Fruit fly (Drosophila melanogaster) whole organism, pupa: ENCODE results near the gene Lgr1.

ENCODE experiments used
- CG10348 ChIP-seq: fragments of 200-800 bp; sonication (Bioruptor generic); IDR thresholded peaks from 2 replicates; pipeline ENCODE4 v1.3.6; 2022; ENCODE audit warnings: missing biosample characterization, missing genetic modification characterization
- CG12605 ChIP-seq: fragments of 200-800 bp; sonication (Bioruptor generic); IDR thresholded peaks from 2 replicates; pipeline ENCODE4 v1.3.6; 2022; ENCODE audit warnings: missing biosample characterization, missing genetic modification characterization
- CG13204 ChIP-seq: fragments of 200-800 bp; sonication (Bioruptor generic); optimal IDR thresholded peaks from 2 replicates; lab custom pipeline; 2018; ENCODE audit warnings: missing biosample characterization, mild to moderate bottlenecking, missing genetic modification characterization, moderate library complexity
- CG14655 ChIP-seq: fragments of 200-800 bp; sonication (Bioruptor generic); optimal IDR thresholded peaks from 3 replicates; lab custom pipeline; 2017; ENCODE audit warnings: mild to moderate bottlenecking, missing biosample characterization, missing genetic modification reagents, missing genetic modification characterization
- CG15710 ChIP-seq: fragments of 200-800 bp; sonication (Bioruptor generic); optimal IDR thresholded peaks from 2 replicates; lab custom pipeline; 2018; ENCODE audit warnings: missing biosample characterization, mild to moderate bottlenecking, missing genetic modification characterization, moderate library complexity
- CG17806 ChIP-seq: fragments of 200-800 bp; sonication (Bioruptor generic); optimal IDR thresholded peaks from 2 replicates; lab custom pipeline; 2018; ENCODE audit warnings: missing biosample characterization, mild to moderate bottlenecking, missing genetic modification characterization, moderate library complexity
- CG32121 ChIP-seq: fragments of 200-800 bp; sonication (Bioruptor generic); IDR thresholded peaks from 2 replicates; pipeline ENCODE4 v1.3.6; 2022; ENCODE audit warnings: missing biosample characterization, missing genetic modification characterization
- CG34367 ChIP-seq: fragments of 200-800 bp; sonication (Bioruptor generic); optimal IDR thresholded peaks from 2 replicates; lab custom pipeline; 2018; ENCODE audit warnings: missing biosample characterization, mild to moderate bottlenecking, missing genetic modification characterization
- CG4496 ChIP-seq: fragments of 200-800 bp; sonication (Bioruptor generic); IDR thresholded peaks from 3 replicates; pipeline ENCODE4 v1.3.6; 2022; ENCODE audit warnings: missing biosample characterization, missing genetic modification characterization
- CG8159 ChIP-seq: fragments of 200-800 bp; sonication (Bioruptor generic); optimal IDR thresholded peaks from 3 replicates; lab custom pipeline; 2018; ENCODE audit warnings: missing biosample characterization, mild to moderate bottlenecking, missing genetic modification characterization, moderate library complexity
- CG8301 ChIP-seq: fragments of 200-800 bp; sonication (Bioruptor generic); optimal IDR thresholded peaks from 2 replicates; lab custom pipeline; 2018; ENCODE audit warnings: missing biosample characterization, mild to moderate bottlenecking, missing genetic modification characterization
- CG9948 ChIP-seq: fragments of 200-800 bp; sonication (Bioruptor generic); optimal IDR thresholded peaks from 2 replicates; lab custom pipeline; 2018; ENCODE audit warnings: missing biosample characterization, mild to moderate bottlenecking, missing genetic modification characterization, moderate library complexity
- D1 ChIP-seq: fragments of 200-800 bp; sonication (Bioruptor generic); optimal IDR thresholded peaks from 2 replicates; lab custom pipeline; 2018; ENCODE audit warnings: missing biosample characterization, mild to moderate bottlenecking, missing genetic modification characterization, moderate library complexity
- EcR ChIP-seq: fragments of 200-800 bp; sonication (Bioruptor generic); optimal IDR thresholded peaks from 3 replicates; lab custom pipeline; 2019; ENCODE audit warnings: missing biosample characterization, missing genetic modification characterization, mild to moderate bottlenecking, moderate library complexity, missing genetic modification reagents
- Ets98B ChIP-seq: fragments of 200-800 bp; sonication (Bioruptor generic); IDR thresholded peaks from 2 replicates; pipeline ENCODE4 v1.3.6; 2022; ENCODE audit warnings: missing biosample characterization, missing genetic modification characterization
- Pif1A ChIP-seq: fragments of 200-800 bp; sonication (Bioruptor generic); optimal IDR thresholded peaks from 3 replicates; lab custom pipeline; 2016; ENCODE audit warnings: missing biosample characterization, missing genetic modification characterization
- Pif1B ChIP-seq: fragments of 200-800 bp; sonication (Bioruptor generic); optimal IDR thresholded peaks from 3 replicates; lab custom pipeline; 2016; ENCODE audit warnings: missing biosample characterization, missing genetic modification characterization
- fd96Ca ChIP-seq: fragments of 200-800 bp; sonication (Bioruptor generic); IDR thresholded peaks from 3 replicates; pipeline ENCODE4 v1.3.6; 2022; ENCODE audit warnings: missing biosample characterization, missing genetic modification characterization
- gl ChIP-seq: fragments of 200-800 bp; sonication (Bioruptor generic); optimal IDR thresholded peaks from 2 replicates; lab custom pipeline; 2018; ENCODE audit warnings: missing biosample characterization, mild to moderate bottlenecking, missing genetic modification characterization
- rn ChIP-seq: fragments of 200-800 bp; sonication (Bioruptor generic); IDR thresholded peaks from 2 replicates; pipeline ENCODE4 v1.3.6; 2022; ENCODE audit warnings: missing biosample characterization, missing genetic modification characterization

Gene Lgr1

dm6 chr3R:17707799-17708198 is 17.8 kb upstream of the Lgr1 start:
- TF ChIP-seq Pif1A (GFP tag; lab: Kevin White, UChicago), result no peak
- TF ChIP-seq gl (tag; lab: Kevin White, UChicago), result no peak
- no peak for TF ChIP-seq CG34367 (tag; lab: Kevin White, UChicago)
- TF ChIP-seq EcR (GFP tag; lab: Kevin White, UChicago), result no peak
- no peak for TF ChIP-seq D1 (tag; lab: Kevin White, UChicago)
- TF ChIP-seq Ets98B, result no peak
- TF ChIP-seq CG9948 (tag; lab: Kevin White, UChicago), result no peak
- no peak for TF ChIP-seq CG14655 (GFP tag; lab: Kevin White, UChicago)
- no peak for TF ChIP-seq CG8159 (tag; lab: Kevin White, UChicago)
- TF ChIP-seq CG4496 (GFP tag; lab: Robert Waterston, UW), result no peak
- TF ChIP-seq CG12605 (GFP tag; lab: Robert Waterston, UW), result no peak
- no peak for TF ChIP-seq fd96Ca
- TF ChIP-seq Pif1B, result no peak
- no peak for TF ChIP-seq rn (GFP tag; lab: Robert Waterston, UW)
- no peak for TF ChIP-seq CG8301 (tag; lab: Kevin White, UChicago)
- TF ChIP-seq CG17806 (tag; lab: Kevin White, UChicago), result no peak
- TF ChIP-seq CG10348, result no peak

- TF ChIP-seq CG32121 (no peak), CG8301 (tag; lab: Kevin White, UChicago) (no peak), D1 (tag; lab: Kevin White, UChicago) (no peak), EcR (GFP tag; lab: Kevin White, UChicago) (no peak), fd96Ca (peak; percentile 18; the same call in 1 of the 3 replicates), Pif1B (no peak), CG4496 (GFP tag; lab: Robert Waterston, UW) (no peak), CG14655 (GFP tag; lab: Kevin White, UChicago) (peak; percentile 18), gl (tag; lab: Kevin White, UChicago) (no peak), CG10348 (no peak), rn (GFP tag; lab: Robert Waterston, UW) (no peak), CG8159 (tag; lab: Kevin White, UChicago) (peak; percentile 32), CG12605 (GFP tag; lab: Robert Waterston, UW) (no peak)
These were observed 16.6 kb upstream of the Lgr1 start for dm6 chr3R:17708778-17709476.

dm6 chr3R:17709623-17710145 is 15.9 kb upstream of the Lgr1 start:
- TF ChIP-seq CG13204 (peak; percentile 56), fd96Ca (no peak)

dm6 chr3R:17710418-17710817 is 15.2 kb upstream of the Lgr1 start:
- TF ChIP-seq CG9948 (tag; lab: Kevin White, UChicago), result peak; percentile 12
- TF ChIP-seq CG34367 (tag; lab: Kevin White, UChicago), result no peak

dm6 chr3R:17710900-17711645 is 14.5 kb upstream of the Lgr1 start:
- TF ChIP-seq EcR (GFP tag; lab: Kevin White, UChicago) (peak; percentile 70), CG4496 (GFP tag; lab: Robert Waterston, UW) (peak; percentile 54; the same call in 1 of the 3 replicates), CG32121 (no peak), CG14655 (GFP tag; lab: Kevin White, UChicago) (peak; percentile 15), Pif1B (peak; percentile 18), CG13204 (peak; percentile 85), CG8159 (tag; lab: Kevin White, UChicago) (peak; percentile 20), CG8301 (tag; lab: Kevin White, UChicago) (no peak), CG15710 (no peak)
- TF ChIP-seq, all 21 proteins: peak for 6

- TF ChIP-seq CG17806 (tag; lab: Kevin White, UChicago), result no peak
- no peak for TF ChIP-seq CG32121
- no peak for TF ChIP-seq CG8301 (tag; lab: Kevin White, UChicago)
- no peak for TF ChIP-seq CG4496 (GFP tag; lab: Robert Waterston, UW)
- TF ChIP-seq D1 (tag; lab: Kevin White, UChicago), result no peak
- TF ChIP-seq CG10348, result no peak
- TF ChIP-seq CG12605 (GFP tag; lab: Robert Waterston, UW), result no peak
- no peak for TF ChIP-seq CG15710
- no peak for TF ChIP-seq CG8159 (tag; lab: Kevin White, UChicago)
- TF ChIP-seq CG14655 (GFP tag; lab: Kevin White, UChicago), result no peak
These were observed 14.0 kb upstream of the Lgr1 start for dm6 chr3R:17711646-17711975.
